Fruit fly (Drosophila melanogaster): ENCODE data around the gene Rpn3.
A peak's percentile ranks its signal among the peaks of the same experiment; 100 is the strongest.

The Rpn3 gene

dm6 chr2L:19009130-19009529 lies 42.5 kb upstream of the Rpn3 start, which contains the start of gene RpL30 (continued):
- TF ChIP-seq H15 (GFP tag; IDR thresholded peaks at IDR 0.05): peak; percentile 87
- TF ChIP-seq Oli (tag; optimal IDR thresholded peaks at IDR 0.05): peak; percentile 65
- peak; percentile 65 for TF ChIP-seq CG8478 (optimal IDR thresholded peaks at IDR 0.05)
- peak; percentile 66; the same call in 2 of the 3 replicates for TF ChIP-seq croc (GFP tag; conservative IDR thresholded peaks at IDR 0.05)
- TF ChIP-seq Ssrp (tag; optimal IDR thresholded peaks at IDR 0.05): peak; percentile 21
- peak; percentile 89 for TF ChIP-seq bigmax (GFP tag; optimal IDR thresholded peaks at IDR 0.05)
- peak; percentile 91 for TF ChIP-seq ftz-f1 (GFP tag; optimal IDR thresholded peaks at IDR 0.05)
- TF ChIP-seq eve (GFP tag; optimal IDR thresholded peaks at IDR 0.05): no peak
- peak; percentile 42 for TF ChIP-seq D19B (GFP tag; optimal IDR thresholded peaks at IDR 0.05)
- no peak for TF ChIP-seq cg (GFP tag; optimal IDR thresholded peaks at IDR 0.05)
- TF ChIP-seq CG18599 (GFP tag; optimal IDR thresholded peaks at IDR 0.05): peak; percentile 96
- TF ChIP-seq MESR4 (GFP tag; optimal IDR thresholded peaks at IDR 0.05): peak; percentile 100
- TF ChIP-seq mld (GFP tag; IDR thresholded peaks at IDR 0.05; ENCODE audit: partially characterized antibody): no peak
- TF ChIP-seq Gsc (GFP tag; IDR thresholded peaks at IDR 0.05): no peak
- peak; percentile 92 for TF ChIP-seq schlank (tag; optimal IDR thresholded peaks at IDR 0.05)
- peak; percentile 94 for TF ChIP-seq CG9876 (GFP tag; optimal IDR thresholded peaks at IDR 0.05)
- peak; percentile 87 for TF ChIP-seq sqz (GFP tag; optimal IDR thresholded peaks at IDR 0.05)
- TF ChIP-seq CG3281 (GFP tag; optimal IDR thresholded peaks at IDR 0.05): peak; percentile 93
- peak; percentile 56 for TF ChIP-seq Tbp (GFP tag; optimal IDR thresholded peaks at IDR 0.05)
- TF ChIP-seq CG18262 (tag; optimal IDR thresholded peaks at IDR 0.05): peak; percentile 79
- TF ChIP-seq CG6683 (GFP tag; optimal IDR thresholded peaks at IDR 0.05): peak; percentile 92
- TF ChIP-seq CG6854 (GFP tag; optimal IDR thresholded peaks at IDR 0.05): peak; percentile 95
- peak; percentile 74 for TF ChIP-seq ttk (GFP tag; IDR thresholded peaks at IDR 0.05)
- peak; percentile 73 for TF ChIP-seq fd3F (GFP tag; optimal IDR thresholded peaks at IDR 0.05)
- TF ChIP-seq CG8359 (GFP tag; optimal IDR thresholded peaks at IDR 0.05; ENCODE audit: borderline replicate concordance): peak; percentile 74
- TF ChIP-seq luna (GFP tag; optimal IDR thresholded peaks at IDR 0.05): peak; percentile 93
- TF ChIP-seq gcm (GFP tag; optimal IDR thresholded peaks at IDR 0.05): peak; percentile 87
- peak; percentile 91 for TF ChIP-seq Atf6 (GFP tag; IDR thresholded peaks at IDR 0.05)
- TF ChIP-seq CG10979 (tag; optimal IDR thresholded peaks at IDR 0.05): peak; percentile 80
- peak; percentile 93 for TF ChIP-seq CG1233 (GFP tag; optimal IDR thresholded peaks at IDR 0.05)
- peak; percentile 87 for TF ChIP-seq Camta (GFP tag; optimal IDR thresholded peaks at IDR 0.05)
- peak in 1 of 2 experiments; percentile 70 for TF ChIP-seq crp (GFP tag; optimal IDR thresholded peaks at IDR 0.05)
- peak; percentile 77 for TF ChIP-seq twi (tag; optimal IDR thresholded peaks at IDR 0.05)
- TF ChIP-seq Dp (GFP tag; optimal IDR thresholded peaks at IDR 0.05): peak; percentile 95
- peak; percentile 88 for TF ChIP-seq CG12744 (GFP tag; optimal IDR thresholded peaks at IDR 0.05)
- TF ChIP-seq Poxn (GFP tag; IDR thresholded peaks at IDR 0.05): no peak
- TF ChIP-seq Dek (tag; optimal IDR thresholded peaks at IDR 0.05): peak; percentile 87
- TF ChIP-seq CG17802 (tag; optimal IDR thresholded peaks at IDR 0.05): peak; percentile 62
- TF ChIP-seq CG4707 (GFP tag; optimal IDR thresholded peaks at IDR 0.05): peak; percentile 94
- peak; percentile 75 for TF ChIP-seq E2f1 (GFP tag; IDR thresholded peaks at IDR 0.05)
- TF ChIP-seq Mrtf (GFP tag; IDR thresholded peaks at IDR 0.05): peak; percentile 57; the same call in 2 of the 3 replicates
- peak; percentile 82 for TF ChIP-seq CG3163 (GFP tag; optimal IDR thresholded peaks at IDR 0.05)
- TF ChIP-seq cad (GFP tag; optimal IDR thresholded peaks at IDR 0.05): no peak
- peak; percentile 86 for TF ChIP-seq ara (GFP tag; IDR thresholded peaks at IDR 0.05)
- peak; percentile 44; the same call in 1 of the 2 replicates for TF ChIP-seq ro (GFP tag; IDR thresholded peaks at IDR 0.05)
- TF ChIP-seq Nf-YB (GFP tag; optimal IDR thresholded peaks at IDR 0.05): peak; percentile 80
- peak; percentile 52; the same call in 1 of the 2 replicates for TF ChIP-seq CG4404 (GFP tag; IDR thresholded peaks at IDR 0.05)
- TF ChIP-seq NfI (GFP tag; optimal IDR thresholded peaks at IDR 0.05): peak; percentile 93
- peak; percentile 89 for TF ChIP-seq fd102C (GFP tag; optimal IDR thresholded peaks at IDR 0.05)
- peak; percentile 77 for TF ChIP-seq slou (GFP tag; optimal IDR thresholded peaks at IDR 0.05)
- peak; percentile 59 for TF ChIP-seq kay (GFP tag; optimal IDR thresholded peaks at IDR 0.05)
